Fruit fly (Drosophila melanogaster) ovary, adult (tissue): ENCODE measurements around the gene Spn38F.

Source experiments
- CG17801 ChIP-seq: fragments of 200-800 bp; optimal IDR thresholded peaks from 2 replicates; lab custom pipeline; 2019; ENCODE audit warnings: missing biosample characterization, mild to moderate bottlenecking, missing genetic modification characterization, moderate library complexity; ENCODE audit not compliant: partially characterized antibody

The Spn38F gene

DNA sequence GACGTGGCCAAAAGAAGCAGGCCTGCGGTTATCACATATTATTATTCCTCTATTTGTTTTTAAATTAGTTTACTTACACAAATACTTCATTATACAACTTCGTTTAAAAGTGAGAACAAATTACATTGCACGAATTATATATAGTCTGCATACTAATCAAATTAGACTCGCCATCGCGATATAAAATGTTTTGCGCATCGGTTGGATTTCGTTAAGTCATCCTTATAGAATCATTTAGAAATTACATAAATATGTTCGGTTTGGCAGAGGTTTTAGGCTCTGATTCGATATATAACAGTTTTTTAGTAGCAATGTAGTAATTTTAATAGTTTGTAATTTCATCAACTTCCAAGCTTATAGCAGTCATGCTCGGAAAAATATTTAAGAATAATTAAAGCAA, at the start of gene Spn38F:
Gene Spn38F (minus strand): TSS at position 101 of the 400 bp plus-strand sequence.
- TF ChIP-seq CG17801 (GFP tag; lab: Kevin White, UChicago) = no peak

DNA sequence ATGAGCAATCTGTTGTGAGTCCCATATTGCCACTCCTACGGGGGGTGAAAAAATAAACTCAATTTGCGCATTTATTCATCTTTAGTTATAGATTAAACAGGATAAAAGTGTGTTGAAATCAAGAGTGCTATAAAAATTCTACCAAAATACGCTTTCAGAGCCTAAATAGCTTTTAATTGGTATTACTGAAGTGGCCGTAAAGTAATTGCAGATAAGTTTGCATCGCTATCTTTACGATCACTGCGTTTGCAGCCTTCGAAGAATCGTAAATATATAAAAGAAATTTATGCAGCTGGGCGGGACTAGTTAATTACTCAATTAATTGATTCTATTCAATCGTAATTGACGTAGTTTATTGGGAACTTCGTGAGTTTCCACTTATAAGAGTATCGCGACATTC, 49.5 kb upstream of the Spn38F start:
- TF ChIP-seq CG17801 (GFP tag; lab: Kevin White, UChicago) = no peak

DNA sequence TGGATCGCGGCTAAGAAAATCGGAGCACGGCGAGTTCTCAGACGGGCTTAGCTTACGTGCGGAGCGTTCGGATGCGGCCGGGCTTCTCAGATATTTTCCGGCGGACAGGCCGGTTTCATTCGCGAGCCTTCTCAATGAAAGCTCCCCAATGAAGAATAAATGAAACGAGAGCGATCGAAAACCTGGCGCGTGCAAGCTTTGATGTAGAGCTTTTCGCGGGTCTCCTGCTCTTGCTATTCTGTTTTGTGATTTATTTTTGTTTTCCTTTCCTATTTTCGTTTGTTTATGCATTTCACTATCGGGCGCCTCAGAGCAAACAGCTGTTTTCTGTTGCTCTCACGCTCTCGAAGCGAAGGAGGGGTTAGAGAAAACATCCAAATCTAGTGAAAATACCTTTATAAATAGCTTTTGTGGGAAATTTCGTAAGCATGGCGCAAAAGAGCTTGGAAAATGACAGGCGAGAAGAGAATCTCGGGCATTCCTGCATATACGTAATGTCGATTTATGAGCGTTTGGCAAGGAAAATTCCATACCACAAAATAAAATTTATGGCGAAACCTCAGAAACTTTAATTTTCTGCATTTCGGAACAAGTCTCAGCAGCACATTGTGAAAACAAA, 48.2 kb upstream of the Spn38F start:
- no peak for TF ChIP-seq CG17801 (GFP tag; lab: Kevin White, UChicago)

DNA sequence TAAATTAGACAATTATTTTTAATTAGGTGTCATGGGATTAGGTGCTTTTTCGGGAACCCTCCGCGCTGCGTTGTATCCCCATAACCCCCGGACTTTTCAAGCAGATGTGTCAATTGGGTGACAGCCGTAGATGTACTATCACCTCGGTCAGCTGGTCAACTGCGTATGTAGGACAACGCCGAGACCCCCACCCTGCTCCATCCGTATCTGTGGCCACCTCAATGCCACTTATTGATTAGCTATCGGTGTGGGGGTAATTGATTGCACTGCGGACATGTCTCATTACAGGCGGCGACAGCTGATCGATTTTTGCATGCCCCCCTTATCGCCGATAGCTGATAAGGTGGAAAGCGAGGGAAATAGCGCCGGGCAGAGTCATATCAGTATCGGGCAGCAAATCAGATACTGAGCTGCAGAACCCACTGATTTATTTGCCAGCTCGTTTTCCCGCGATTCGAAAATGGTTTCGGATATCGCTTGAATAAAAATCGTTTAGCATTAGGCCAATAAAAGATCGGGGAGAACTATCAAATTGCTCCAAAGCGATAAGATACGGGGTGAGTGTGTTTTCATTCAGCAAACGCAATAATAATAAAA, 45.9 kb upstream of the Spn38F start:
- TF ChIP-seq CG17801 (GFP tag; lab: Kevin White, UChicago) = no peak

DNA sequence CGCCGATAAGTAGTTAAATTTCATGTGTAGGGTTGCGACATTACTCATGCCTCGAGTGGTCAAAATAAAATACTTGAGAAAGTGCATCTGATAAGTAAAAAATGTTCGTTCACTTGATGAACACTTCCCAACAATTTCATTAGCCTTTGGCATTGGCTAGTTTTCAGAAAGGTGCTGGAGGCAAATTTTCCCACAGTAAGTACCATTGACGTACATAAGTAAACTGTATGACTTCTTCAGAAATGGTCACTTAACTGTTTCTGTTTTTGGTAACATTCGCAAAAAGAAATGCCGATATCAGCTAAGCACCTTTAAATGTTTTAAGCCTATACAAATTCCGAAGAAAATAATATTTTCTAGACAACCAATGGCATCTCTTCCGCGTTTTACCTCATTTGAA, 45.3 kb upstream of the Spn38F start:
- no peak for TF ChIP-seq CG17801 (GFP tag; lab: Kevin White, UChicago)

DNA sequence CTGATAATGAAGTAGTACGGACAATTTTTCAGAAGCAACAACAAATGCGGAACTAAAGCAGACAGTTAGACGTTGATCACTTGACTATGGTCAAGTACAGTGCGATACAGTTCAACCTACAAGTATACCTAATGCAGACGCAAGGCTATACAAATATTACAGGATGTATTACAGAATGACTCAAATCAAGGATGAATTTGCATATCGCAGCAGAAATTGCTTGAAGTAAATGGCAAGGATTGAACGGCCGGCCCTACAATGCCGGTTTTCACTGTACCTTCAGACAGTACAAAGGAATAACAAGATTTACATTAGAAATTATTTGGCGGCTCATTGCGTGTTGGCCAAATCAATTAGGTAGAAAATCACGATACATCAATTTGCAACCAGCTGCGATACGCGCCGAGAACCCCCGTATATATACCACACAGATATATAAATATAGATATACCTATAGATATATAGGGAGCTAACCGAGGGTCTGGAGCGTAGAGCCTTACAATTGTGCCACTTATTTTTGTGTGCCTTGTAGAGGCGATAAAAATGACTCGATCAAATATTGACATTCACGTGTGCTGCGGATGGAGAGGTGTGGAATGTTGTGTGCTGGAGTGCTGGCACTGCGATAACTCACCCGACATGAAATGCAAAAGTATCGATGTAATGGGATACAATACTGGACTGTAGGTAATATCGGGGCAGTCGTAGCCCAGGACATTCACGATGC, 43.7 kb upstream of the Spn38F start:
- TF ChIP-seq CG17801 (GFP tag; lab: Kevin White, UChicago) = no peak

DNA sequence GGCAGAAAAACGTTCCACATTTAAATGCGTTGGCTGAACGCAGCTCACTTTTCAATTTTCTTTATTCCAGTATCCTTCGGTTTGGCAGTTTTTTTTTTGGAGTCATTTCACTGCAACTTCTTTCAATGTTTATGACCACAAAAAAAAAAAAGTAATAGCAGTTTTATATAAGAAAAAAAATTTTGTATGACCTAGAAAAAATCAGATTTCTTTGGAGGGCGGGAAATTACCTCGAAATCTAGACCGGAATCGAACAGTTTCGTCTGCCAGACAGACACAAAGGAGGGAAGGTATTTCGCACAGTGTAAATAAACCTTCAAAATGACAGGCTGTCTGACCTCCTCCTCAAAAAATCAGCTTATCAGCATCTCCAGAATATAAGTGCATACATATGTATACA, 42.7 kb upstream of the Spn38F start:
- TF ChIP-seq CG17801 (GFP tag; lab: Kevin White, UChicago) = no peak

DNA sequence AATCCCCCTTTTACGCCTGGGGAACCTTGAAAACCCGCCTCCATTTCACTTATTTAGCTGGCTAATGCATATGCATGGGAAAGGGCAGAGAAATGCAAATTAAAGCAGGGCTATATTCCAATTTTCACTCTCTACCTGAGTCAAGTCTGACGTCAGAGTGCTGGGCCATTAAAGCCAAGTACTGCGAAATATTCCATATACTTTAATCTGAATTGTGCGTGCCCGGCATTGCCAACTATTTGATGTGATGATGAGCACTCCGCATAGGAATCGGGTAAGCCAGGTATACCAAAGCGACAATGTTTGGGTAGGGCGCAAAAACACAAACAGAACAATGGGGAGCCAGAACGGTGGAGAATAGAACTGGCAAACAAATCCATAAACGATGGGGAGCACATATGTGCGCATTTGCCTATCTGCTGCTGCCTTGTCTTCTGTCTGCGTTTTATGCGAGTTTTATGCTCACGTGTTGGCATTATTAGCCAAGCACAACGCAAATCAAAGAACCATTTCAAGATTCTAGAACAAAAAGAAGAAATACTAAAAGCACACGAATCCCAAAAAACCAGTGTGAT, 41.9 kb upstream of the Spn38F start:
- no peak for TF ChIP-seq CG17801 (GFP tag; lab: Kevin White, UChicago)

DNA sequence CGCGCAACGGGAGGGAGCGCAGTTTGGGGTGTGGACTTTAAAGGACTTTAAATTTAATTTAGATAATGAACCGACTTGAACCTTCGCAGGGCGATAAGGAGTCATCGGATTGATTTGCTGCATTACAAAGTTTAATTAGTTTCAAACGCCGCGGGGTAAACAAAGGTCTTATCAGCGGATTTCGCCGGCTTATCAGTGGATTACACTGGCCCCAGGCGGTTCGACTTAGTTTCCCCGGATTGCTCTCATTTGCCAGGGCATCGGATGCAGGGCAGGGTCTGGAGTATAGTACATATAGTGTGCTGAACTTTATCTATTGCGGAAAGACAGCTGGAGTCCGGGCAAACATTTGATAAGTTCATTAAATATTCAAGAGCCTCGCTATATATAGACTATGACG, 40.7 kb upstream of the Spn38F start:
- TF ChIP-seq CG17801 (GFP tag; lab: Kevin White, UChicago) = no peak

DNA sequence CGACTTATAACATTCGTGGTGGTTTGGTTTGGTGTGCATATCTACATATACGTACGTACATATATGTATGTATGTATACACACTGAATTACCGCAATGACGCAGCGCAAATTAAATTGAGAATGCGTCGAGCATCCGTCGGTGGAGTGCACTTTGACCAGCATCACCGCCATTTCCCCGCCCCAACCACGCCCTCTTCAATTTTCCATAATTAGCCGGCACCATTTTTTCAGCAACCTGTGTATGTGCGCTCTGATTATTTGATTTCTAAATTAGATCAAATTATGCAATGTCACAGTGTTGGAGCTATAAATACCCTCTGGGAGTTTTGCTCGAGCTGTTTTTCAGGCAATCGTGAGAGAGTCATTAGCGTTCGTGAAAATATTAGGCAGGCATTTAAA, 40.3 kb upstream of the Spn38F start:
- TF ChIP-seq CG17801 (GFP tag; lab: Kevin White, UChicago) = no peak

DNA sequence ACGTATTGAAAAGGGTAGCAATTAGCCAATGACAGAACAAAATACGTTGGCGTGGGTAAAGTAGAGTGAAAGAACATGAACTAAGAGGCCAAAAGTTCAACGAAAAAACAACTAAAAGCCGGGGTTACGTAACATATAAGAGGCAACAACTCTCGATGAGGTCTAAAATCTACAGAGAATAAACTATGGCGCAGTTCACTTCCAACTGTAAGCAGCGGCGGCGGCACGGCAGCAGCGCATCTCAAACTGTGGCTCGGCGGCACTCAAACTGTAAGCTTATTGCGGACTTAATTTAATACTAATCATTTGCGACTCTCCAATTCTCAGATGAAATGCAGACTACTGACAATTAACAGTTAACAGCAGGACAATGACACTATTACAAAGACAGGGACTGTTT, 36.7 kb upstream of the Spn38F start:
- TF ChIP-seq CG17801 (GFP tag; lab: Kevin White, UChicago) = no peak

DNA sequence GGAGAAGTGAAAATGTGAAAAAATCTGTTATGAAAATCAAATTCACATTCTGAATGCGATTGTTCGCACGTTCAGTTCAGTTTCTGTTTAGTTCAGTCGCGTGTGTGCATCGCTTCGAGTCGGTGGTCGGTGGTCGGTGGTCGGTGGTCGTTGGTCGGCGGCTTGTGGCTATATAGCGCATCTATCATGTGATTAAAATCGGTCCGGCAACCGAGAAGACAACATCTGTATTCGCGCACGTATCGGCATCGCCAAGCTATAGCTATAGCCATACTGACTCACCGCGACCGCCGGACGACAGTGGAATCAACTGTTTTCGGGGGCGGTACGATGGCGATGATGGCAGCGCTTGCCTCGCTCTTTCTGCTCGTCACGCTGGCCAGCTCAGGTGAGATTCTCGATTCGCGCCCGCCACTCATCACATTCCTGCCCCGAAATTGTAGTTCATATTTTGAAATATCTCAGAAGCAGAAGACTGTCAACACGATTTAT, 32.1 kb upstream of the Spn38F start, which contains the start of gene CG14401:
Gene CG14401 (plus strand): TSS at position 51 of the 492 bp plus-strand sequence.
- TF ChIP-seq CG17801 (GFP tag; lab: Kevin White, UChicago) = no peak

DNA sequence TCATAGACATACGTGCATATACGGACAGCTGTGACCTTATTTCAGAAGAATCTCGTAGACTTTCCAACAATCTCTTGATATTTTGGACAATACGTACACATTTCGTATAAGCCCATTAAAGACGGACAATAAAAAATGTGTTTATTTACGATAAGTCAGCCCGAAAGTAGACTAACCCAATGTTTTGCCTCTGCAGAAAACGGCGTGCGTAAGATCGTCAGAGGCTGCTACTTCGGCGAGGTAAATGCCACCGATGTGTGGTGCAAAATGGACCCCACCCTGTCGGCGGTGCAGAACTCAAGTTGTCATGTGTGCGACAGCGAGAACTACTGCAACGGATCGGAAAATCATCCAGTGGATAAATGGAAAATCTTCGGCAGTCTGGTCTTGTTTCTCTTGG, 31.1 kb upstream of the Spn38F start:
- TF ChIP-seq CG17801 (GFP tag; lab: Kevin White, UChicago) = no peak

DNA sequence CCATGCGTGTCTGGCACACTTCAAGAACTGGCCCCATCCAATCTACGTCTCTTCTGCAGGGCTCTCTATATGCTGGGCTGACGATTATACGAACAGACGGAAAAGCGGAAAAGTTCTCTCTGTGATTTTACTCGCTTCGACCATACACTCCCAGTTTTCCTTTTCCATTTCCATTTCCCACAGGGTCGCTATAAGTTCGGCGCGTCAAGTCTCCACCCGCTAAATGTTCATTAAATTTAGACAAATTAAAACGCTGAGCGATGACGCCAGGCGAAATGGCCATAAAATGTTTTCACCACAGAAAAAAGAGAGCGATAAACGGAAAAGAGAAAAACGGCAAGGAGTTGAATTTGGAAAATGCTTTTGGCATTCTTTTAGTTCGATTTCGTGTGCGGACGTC, 29.6 kb upstream of the Spn38F start, which contains the start of gene CG31675:
Gene CG31675 (plus strand): TSS at position 375 of the 400 bp plus-strand sequence.
- no peak for TF ChIP-seq CG17801 (GFP tag; lab: Kevin White, UChicago)

DNA sequence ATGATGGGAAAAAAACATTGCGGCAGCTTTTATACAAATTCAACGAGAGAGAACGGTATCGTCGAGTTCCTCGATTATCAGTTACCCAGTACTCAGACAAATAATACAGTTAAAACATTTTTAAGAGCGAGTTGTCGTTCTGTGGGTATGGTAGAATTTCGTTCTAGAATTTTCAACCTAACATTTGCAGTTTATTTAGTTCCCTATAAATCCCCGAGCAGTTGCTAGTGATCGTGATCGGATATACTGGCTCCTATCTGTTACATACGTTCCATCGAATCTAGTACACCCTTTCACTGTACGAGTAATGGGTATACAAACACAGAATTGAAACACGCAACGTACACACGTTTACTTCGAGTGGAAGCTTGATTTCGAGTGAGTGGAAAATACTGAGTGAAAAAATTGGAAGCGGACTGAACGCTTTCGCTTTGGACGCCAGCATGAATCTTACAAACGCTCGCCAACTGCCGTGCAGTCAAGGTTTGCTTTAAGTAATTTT, 27.0 kb upstream of the Spn38F start, which contains the start of gene CG9338:
Gene CG9338 (plus strand): TSS at position 452 of the 502 bp plus-strand sequence.
- peak; percentile 73 for TF ChIP-seq CG17801 (GFP tag; lab: Kevin White, UChicago)
